Fruit fly (Drosophila melanogaster): ENCODE measurements around the gene CG10311.

dm6 chr3R:16316747-16317146 lies 40.1 kb downstream of the CG10311 start:
- peak; percentile 80 for TF ChIP-seq EcR (GFP tag; optimal IDR thresholded peaks at IDR 0.05)
- no peak for TF ChIP-seq CG32121 (GFP tag; IDR thresholded peaks at IDR 0.05)
- no peak for TF ChIP-seq CG15710 (tag; optimal IDR thresholded peaks at IDR 0.05)
- TF ChIP-seq Ets98B (GFP tag; IDR thresholded peaks at IDR 0.05): no peak
- no peak for TF ChIP-seq Pif1B (GFP tag; optimal IDR thresholded peaks at IDR 0.05)
